Fruit fly (Drosophila melanogaster) whole organism, adult: ENCODE results near the gene Pex19.

Experiments
- CG11617 ChIP-seq: fragments of 200-800 bp; sonication (Bioruptor generic); optimal IDR thresholded peaks from 2 replicates; lab custom pipeline; 2017; ENCODE audit warnings: mild to moderate bottlenecking, missing biosample characterization, missing genetic modification reagents, missing genetic modification characterization
- CG12768 ChIP-seq: fragments of 200-800 bp; sonication (Bioruptor generic); optimal IDR thresholded peaks from 2 replicates; lab custom pipeline; 2017; ENCODE audit warnings: missing biosample characterization, missing genetic modification characterization, mild to moderate bottlenecking, moderate library complexity, missing genetic modification reagents
- CG14711 ChIP-seq: fragments of 200-800 bp; sonication (Bioruptor generic); optimal IDR thresholded peaks from 2 replicates; lab custom pipeline; 2018; ENCODE audit warnings: missing biosample characterization, mild to moderate bottlenecking, missing genetic modification characterization, moderate library complexity
- CG1620 ChIP-seq: fragments of 200-800 bp; sonication (Bioruptor generic); optimal IDR thresholded peaks from 2 replicates; lab custom pipeline; 2016; ENCODE audit warnings: missing biosample characterization, missing genetic modification characterization
- CG33017 ChIP-seq: fragments of 200-800 bp; sonication (Bioruptor generic); optimal IDR thresholded peaks from 2 replicates; lab custom pipeline; 2018; ENCODE audit warnings: missing biosample characterization, mild to moderate bottlenecking, missing genetic modification characterization, moderate library complexity
- CG5204 ChIP-seq: fragments of 200-800 bp; sonication (Bioruptor generic); optimal IDR thresholded peaks from 2 replicates; lab custom pipeline; 2016; ENCODE audit warnings: missing biosample characterization, missing genetic modification characterization
- CG7045 ChIP-seq: fragments of 200-800 bp; sonication (Bioruptor generic); optimal IDR thresholded peaks from 2 replicates; lab custom pipeline; 2017; ENCODE audit warnings: missing biosample characterization, mild to moderate bottlenecking, missing genetic modification characterization
- CG7101 ChIP-seq: fragments of 200-800 bp; sonication (Bioruptor generic); optimal IDR thresholded peaks from 2 replicates; lab custom pipeline; 2018; ENCODE audit warnings: missing biosample characterization, mild to moderate bottlenecking, missing genetic modification characterization, moderate library complexity
- Clk ChIP-seq: fragments of 200-800 bp; sonication (Bioruptor generic); optimal IDR thresholded peaks from 2 replicates; lab custom pipeline; 2017; ENCODE audit warnings: missing biosample characterization, missing genetic modification characterization
- Crg-1 ChIP-seq: fragments of 200-800 bp; sonication (Bioruptor generic); optimal IDR thresholded peaks from 2 replicates; lab custom pipeline; 2016; ENCODE audit warnings: missing biosample characterization, missing genetic modification characterization
- Hr96 ChIP-seq: fragments of 200-800 bp; sonication (Bioruptor generic); optimal IDR thresholded peaks from 2 replicates; lab custom pipeline; 2016; ENCODE audit warnings: missing biosample characterization, missing genetic modification characterization
- Mnt ChIP-seq: fragments of 200-800 bp; sonication (Bioruptor generic); optimal IDR thresholded peaks from 2 replicates; lab custom pipeline; 2016; ENCODE audit warnings: missing biosample characterization, mild to moderate bottlenecking, missing genetic modification characterization
- bab1 ChIP-seq: fragments of 200-800 bp; sonication (Bioruptor generic); optimal IDR thresholded peaks from 3 replicates; lab custom pipeline; 2019; ENCODE audit warnings: missing biosample characterization, mild to moderate bottlenecking, missing genetic modification characterization, moderate library complexity
- cic ChIP-seq: fragments of 200-800 bp; sonication (Bioruptor generic); optimal IDR thresholded peaks from 2 replicates; lab custom pipeline; 2017; ENCODE audit warnings: missing biosample characterization, mild to moderate bottlenecking, missing genetic modification characterization, moderate library complexity
- cnc ChIP-seq, 2 experiments: fragments of >200 bp; optimal IDR thresholded peaks; 2 replicates each; lab custom pipeline; 2017
- kay ChIP-seq: fragments of 200-800 bp; sonication (Bioruptor generic); peaks from one replicate; lab custom pipeline; 2016; ENCODE audit warnings: missing biosample characterization, missing genetic modification characterization, borderline replicate concordance
- ovo ChIP-seq: fragments of 200-800 bp; sonication (Bioruptor generic); optimal IDR thresholded peaks from 2 replicates; lab custom pipeline; 2016; ENCODE audit warnings: missing biosample characterization, missing genetic modification characterization
- pad ChIP-seq: fragments of 200-800 bp; sonication (Bioruptor generic); optimal IDR thresholded peaks from 3 replicates; lab custom pipeline; 2017; ENCODE audit warnings: missing biosample characterization, missing genetic modification characterization, mild to moderate bottlenecking, moderate library complexity, missing genetic modification reagents
- tj ChIP-seq: fragments of 200-800 bp; sonication (Bioruptor generic); optimal IDR thresholded peaks from 3 replicates; lab custom pipeline; 2017; ENCODE audit warnings: missing biosample characterization, mild to moderate bottlenecking, missing genetic modification characterization, moderate library complexity
- toe ChIP-seq: fragments of 200-800 bp; sonication (Bioruptor generic); optimal IDR thresholded peaks from 2 replicates; lab custom pipeline; 2016; ENCODE audit warnings: missing biosample characterization, missing genetic modification characterization

The Pex19 gene

DNA sequence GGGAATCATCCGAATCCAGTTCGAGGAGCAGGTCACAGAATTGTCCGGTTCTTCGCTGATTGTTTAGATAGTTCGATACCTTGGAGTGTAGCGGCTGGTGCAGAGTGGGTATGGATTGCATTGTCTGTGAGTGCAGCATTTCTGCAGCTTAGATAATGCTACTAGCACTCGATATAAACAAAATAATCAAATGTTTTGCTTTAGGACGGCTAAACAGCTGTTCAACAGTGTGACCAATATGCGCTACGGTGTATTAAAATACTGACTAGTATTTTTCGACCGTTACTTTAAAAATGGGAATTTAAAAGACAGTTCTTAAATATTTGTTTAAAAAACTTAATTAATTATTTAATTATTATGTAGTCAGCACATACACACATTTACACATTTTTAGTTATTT is 42.9 kb upstream of the Pex19 start, which contains the start of gene Plzf:
Plzf (minus strand) TSS at position 196 of the 400 bp plus-strand sequence.
- no peak for TF ChIP-seq Hr96 (GFP tag; lab: Kevin White, UChicago)
- no peak for TF ChIP-seq CG5204
- TF ChIP-seq ovo (GFP tag; lab: Kevin White, UChicago), result no peak
- no peak for TF ChIP-seq CG33017
- TF ChIP-seq toe (GFP tag; lab: Kevin White, UChicago), result no peak
- no peak for TF ChIP-seq CG11617 (GFP tag; lab: Kevin White, UChicago)
- TF ChIP-seq CG1620 (GFP tag; lab: Kevin White, UChicago), result no peak
- TF ChIP-seq CG12768, result no peak
- no peak for TF ChIP-seq Crg-1 (GFP tag; lab: Kevin White, UChicago)
- TF ChIP-seq Clk (GFP tag; lab: Kevin White, UChicago), result no peak
- TF ChIP-seq CG7045 (GFP tag; lab: Kevin White, UChicago), result no peak
- TF ChIP-seq CG14711, result no peak
- TF ChIP-seq Mnt, result no peak
- TF ChIP-seq CG7101 (tag; lab: Kevin White, UChicago), result no peak
- no peak for TF ChIP-seq pad
- no peak for TF ChIP-seq kay (GFP tag; lab: Kevin White, UChicago)
- TF ChIP-seq cnc (optimal IDR thresholded peaks at IDR 0.05; lab: Kevin White, UChicago), result no peak

dm6 chr2L:12049133-12049532 is 42.5 kb upstream of the Pex19 start, which contains the start of gene PLCXD:
Gene PLCXD (plus strand): TSS chr2L:12049418.
- TF ChIP-seq cnc (optimal IDR thresholded peaks at IDR 0.05; lab: Kevin White, UChicago) (no peak), CG12768 (no peak), toe (GFP tag; lab: Kevin White, UChicago) (no peak), tj (GFP tag; lab: Kevin White, UChicago) (no peak), kay (GFP tag; lab: Kevin White, UChicago) (no peak)

dm6 chr2L:12053365-12053764 is 38.3 kb upstream of the Pex19 start:
- TF ChIP-seq pad (no peak), CG11617 (GFP tag; lab: Kevin White, UChicago) (no peak), CG1620 (GFP tag; lab: Kevin White, UChicago) (no peak), Mnt (no peak), Crg-1 (GFP tag; lab: Kevin White, UChicago) (no peak), kay (GFP tag; lab: Kevin White, UChicago) (no peak)

- TF ChIP-seq CG12768 (peak; percentile 4), CG5204 (no peak), CG1620 (GFP tag; lab: Kevin White, UChicago) (no peak), cnc (optimal IDR thresholded peaks at IDR 0.05; lab: Kevin White, UChicago) (no peak), Mnt (peak; percentile 87), tj (GFP tag; lab: Kevin White, UChicago) (peak; percentile 57), ovo (GFP tag; lab: Kevin White, UChicago) (no peak), CG7101 (tag; lab: Kevin White, UChicago) (no peak)
Measured at dm6 chr2L:12055837-12056388, 35.7 kb upstream of the Pex19 start, which contains the start of the genes JhI-21, RpL7-like and CG34164. Gene JhI-21 (minus strand): TSS chr2L:12056042. Gene RpL7-like (plus strand): TSS chr2L:12056326. Gene CG34164 (plus strand): TSS chr2L:12056348.

DNA sequence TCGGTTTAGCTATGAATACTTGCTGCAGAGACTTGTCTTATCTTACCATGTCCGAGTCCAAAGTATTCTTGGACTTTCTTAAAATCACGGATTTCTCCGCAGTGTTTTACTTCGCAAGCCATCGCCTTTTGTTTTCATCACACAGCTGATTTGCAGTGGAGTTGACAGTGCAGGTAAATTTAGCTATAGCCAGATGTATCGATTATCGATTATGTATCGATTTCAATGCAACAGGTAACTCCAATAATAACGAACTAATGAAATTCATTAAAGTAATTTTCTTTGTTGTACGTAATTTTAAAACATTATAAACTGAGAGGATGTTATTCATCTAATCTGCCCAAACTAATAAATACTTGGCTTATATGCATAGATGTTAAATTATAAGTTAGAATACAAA is 28.6 kb upstream of the Pex19 start, which contains the start of gene Rab3-GAP:
Rab3-GAP (minus strand) TSS at position 150 of the 400 bp plus-strand sequence.
- peak; percentile 13 for TF ChIP-seq CG7101 (tag; lab: Kevin White, UChicago)
- no peak for TF ChIP-seq CG12768
- TF ChIP-seq Mnt, result no peak
- TF ChIP-seq CG7045 (GFP tag; lab: Kevin White, UChicago), result no peak
- TF ChIP-seq Crg-1 (GFP tag; lab: Kevin White, UChicago), result no peak
- no peak for TF ChIP-seq toe (GFP tag; lab: Kevin White, UChicago)
- no peak for TF ChIP-seq pad
- no peak for TF ChIP-seq ovo (GFP tag; lab: Kevin White, UChicago)
- TF ChIP-seq cic, result no peak
- no peak for TF ChIP-seq Clk (GFP tag; lab: Kevin White, UChicago)
- no peak for TF ChIP-seq CG33017
- peak; percentile 47 for TF ChIP-seq bab1 (GFP tag; lab: Kevin White, UChicago)
- no peak for TF ChIP-seq CG1620 (GFP tag; lab: Kevin White, UChicago)
- TF ChIP-seq CG5204, result no peak
- peak; percentile 29 for TF ChIP-seq CG14711
- no peak for TF ChIP-seq kay (GFP tag; lab: Kevin White, UChicago)
- peak; percentile 20 for TF ChIP-seq CG11617 (GFP tag; lab: Kevin White, UChicago)
- TF ChIP-seq cnc (optimal IDR thresholded peaks at IDR 0.05; lab: Kevin White, UChicago), result no peak
- TF ChIP-seq tj (GFP tag; lab: Kevin White, UChicago), result no peak
- TF ChIP-seq Hr96 (GFP tag; lab: Kevin White, UChicago), result no peak

- TF ChIP-seq Hr96 (GFP tag; lab: Kevin White, UChicago) (no peak), CG7045 (GFP tag; lab: Kevin White, UChicago) (peak; percentile 19), CG5204 (no peak), Crg-1 (GFP tag; lab: Kevin White, UChicago) (no peak), toe (GFP tag; lab: Kevin White, UChicago) (no peak), kay (GFP tag; lab: Kevin White, UChicago) (no peak), cnc (optimal IDR thresholded peaks at IDR 0.05; lab: Kevin White, UChicago) (no peak), CG7101 (tag; lab: Kevin White, UChicago) (peak; percentile 51), Clk (GFP tag; lab: Kevin White, UChicago) (no peak), tj (GFP tag; lab: Kevin White, UChicago) (no peak), Mnt (no peak), CG1620 (GFP tag; lab: Kevin White, UChicago) (no peak), cic (no peak), CG11617 (GFP tag; lab: Kevin White, UChicago) (peak; percentile 29), bab1 (GFP tag; lab: Kevin White, UChicago) (no peak), CG12768 (peak; percentile 15), CG33017 (peak; percentile 64), CG14711 (peak; percentile 34), pad (no peak)
Measured at dm6 chr2L:12065683-12066386, 25.8 kb upstream of the Pex19 start.
